Fruit fly (Drosophila melanogaster) whole organism: ENCODE data around the gene CG1638.
A peak's percentile ranks its signal among the peaks of the same experiment; 100 is the strongest.

Source experiments
- CG8478 ChIP-seq: fragments of >200 bp; optimal IDR thresholded peaks from 2 replicates; lab custom pipeline; 2018; ENCODE audit warnings: inconsistent platforms
- Dll ChIP-seq: fragments of >200 bp; optimal IDR thresholded peaks from 2 replicates; lab custom pipeline; 2017
- EcR ChIP-seq, 2 experiments: fragments of >200 bp; optimal IDR thresholded peaks; 2 replicates each; lab custom pipeline; 2017; ENCODE audit warnings: missing biosample characterization in 2 of 2, missing genetic modification characterization in 2 of 2, missing genetic modification reagents in 2 of 2
- pan ChIP-seq: fragments of >200 bp; optimal IDR thresholded peaks from 2 replicates; lab custom pipeline; 2017
- psq ChIP-seq: fragments of >200 bp; optimal IDR thresholded peaks from 2 replicates; lab custom pipeline; 2017
- usp ChIP-seq: fragments of >200 bp; optimal IDR thresholded peaks from 2 replicates; lab custom pipeline; 2017; ENCODE audit warnings: missing biosample characterization, missing genetic modification characterization, mixed read lengths

CG1638 gene

dm6 chr3R:31605117-31605432 is 14.7 kb downstream of the CG1638 start:
- no peak for TF ChIP-seq pan
- no peak for TF ChIP-seq Dll (lab: Kevin White, UChicago)
- no peak for TF ChIP-seq usp (GFP tag; lab: Kevin White, UChicago)
- TF ChIP-seq psq: no peak
- no peak for TF ChIP-seq EcR (GFP tag; optimal IDR thresholded peaks at IDR 0.05; lab: Kevin White, UChicago)
- TF ChIP-seq CG8478: no peak

- TF ChIP-seq psq (no peak), CG8478 (no peak), Dll (lab: Kevin White, UChicago) (no peak), EcR (GFP tag; optimal IDR thresholded peaks at IDR 0.05; lab: Kevin White, UChicago) (no peak), usp (GFP tag; lab: Kevin White, UChicago) (no peak), pan (no peak)
Measured at dm6 chr3R:31605790-31606189, 15.4 kb downstream of the CG1638 start.

dm6 chr3R:31606242-31607143 is 16.1 kb downstream of the CG1638 start:
- no peak for TF ChIP-seq CG8478
- TF ChIP-seq usp (GFP tag; lab: Kevin White, UChicago): no peak
- TF ChIP-seq psq: no peak
- no peak for TF ChIP-seq Dll (lab: Kevin White, UChicago)
- no peak for TF ChIP-seq EcR (GFP tag; optimal IDR thresholded peaks at IDR 0.05; lab: Kevin White, UChicago)
- no peak for TF ChIP-seq pan

- TF ChIP-seq psq: no peak
- TF ChIP-seq CG8478: no peak
- no peak for TF ChIP-seq Dll (lab: Kevin White, UChicago)
- no peak for TF ChIP-seq usp (GFP tag; lab: Kevin White, UChicago)
- TF ChIP-seq pan: no peak
- TF ChIP-seq EcR (GFP tag; optimal IDR thresholded peaks at IDR 0.05; lab: Kevin White, UChicago): no peak
Measured at dm6 chr3R:31607287-31607849, 17.0 kb downstream of the CG1638 start.

dm6 chr3R:31608030-31608429 is 17.6 kb downstream of the CG1638 start:
- TF ChIP-seq pan: no peak
- no peak for TF ChIP-seq usp (GFP tag; lab: Kevin White, UChicago)
- TF ChIP-seq EcR (GFP tag; optimal IDR thresholded peaks at IDR 0.05; lab: Kevin White, UChicago): no peak
- no peak for TF ChIP-seq psq
- no peak for TF ChIP-seq CG8478
- no peak for TF ChIP-seq Dll (lab: Kevin White, UChicago)

- TF ChIP-seq pan (no peak), CG8478 (peak; percentile 46), usp (GFP tag; lab: Kevin White, UChicago) (no peak), EcR (GFP tag; optimal IDR thresholded peaks at IDR 0.05; lab: Kevin White, UChicago) (no peak)
Measured at dm6 chr3R:31608438-31609188, 18.2 kb downstream of the CG1638 start.

dm6 chr3R:31609413-31610054 is 19.2 kb downstream of the CG1638 start:
- TF ChIP-seq psq: no peak
- TF ChIP-seq CG8478: no peak
- no peak for TF ChIP-seq pan
- no peak for TF ChIP-seq EcR (GFP tag; optimal IDR thresholded peaks at IDR 0.05; lab: Kevin White, UChicago)

dm6 chr3R:31610639-31611594 is 20.5 kb downstream of the CG1638 start, which contains the start of gene Med:
TSS of gene Med (plus strand) at chr3R:31611046.
- no peak for TF ChIP-seq psq
- no peak for TF ChIP-seq pan
- no peak for TF ChIP-seq Dll (lab: Kevin White, UChicago)
- TF ChIP-seq usp (GFP tag; lab: Kevin White, UChicago): no peak
- TF ChIP-seq EcR (GFP tag; optimal IDR thresholded peaks at IDR 0.05; lab: Kevin White, UChicago): no peak
- no peak for TF ChIP-seq CG8478

dm6 chr3R:31612564-31612963 is 22.2 kb downstream of the CG1638 start, which contains the start of gene CycG:
TSS of gene CycG (minus strand) at chr3R:31612664.
- TF ChIP-seq usp (GFP tag; lab: Kevin White, UChicago): no peak
- TF ChIP-seq psq: no peak
- no peak for TF ChIP-seq EcR (GFP tag; optimal IDR thresholded peaks at IDR 0.05; lab: Kevin White, UChicago)
- TF ChIP-seq Dll (lab: Kevin White, UChicago): no peak
- TF ChIP-seq pan: no peak

dm6 chr3R:31616001-31616400 is 25.6 kb downstream of the CG1638 start, which contains the start of the genes Mnat9 and CG1792:
TSS of gene Mnat9 (minus strand) at chr3R:31616160.
TSS of gene CG1792 (plus strand) at chr3R:31616303.
- TF ChIP-seq psq (no peak), EcR (GFP tag; optimal IDR thresholded peaks at IDR 0.05; lab: Kevin White, UChicago) (no peak), Dll (lab: Kevin White, UChicago) (no peak), pan (no peak), CG8478 (no peak), usp (GFP tag; lab: Kevin White, UChicago) (no peak)

dm6 chr3R:31617801-31618200 is 27.4 kb downstream of the CG1638 start, which contains the start of gene pasha:
TSS of gene pasha (plus strand) at chr3R:31617977.
- no peak for TF ChIP-seq EcR (GFP tag; optimal IDR thresholded peaks at IDR 0.05; lab: Kevin White, UChicago)
- no peak for TF ChIP-seq CG8478
